Fruit fly (Drosophila melanogaster): ENCODE results near the gene Gs1.

Gene Gs1

DNA sequence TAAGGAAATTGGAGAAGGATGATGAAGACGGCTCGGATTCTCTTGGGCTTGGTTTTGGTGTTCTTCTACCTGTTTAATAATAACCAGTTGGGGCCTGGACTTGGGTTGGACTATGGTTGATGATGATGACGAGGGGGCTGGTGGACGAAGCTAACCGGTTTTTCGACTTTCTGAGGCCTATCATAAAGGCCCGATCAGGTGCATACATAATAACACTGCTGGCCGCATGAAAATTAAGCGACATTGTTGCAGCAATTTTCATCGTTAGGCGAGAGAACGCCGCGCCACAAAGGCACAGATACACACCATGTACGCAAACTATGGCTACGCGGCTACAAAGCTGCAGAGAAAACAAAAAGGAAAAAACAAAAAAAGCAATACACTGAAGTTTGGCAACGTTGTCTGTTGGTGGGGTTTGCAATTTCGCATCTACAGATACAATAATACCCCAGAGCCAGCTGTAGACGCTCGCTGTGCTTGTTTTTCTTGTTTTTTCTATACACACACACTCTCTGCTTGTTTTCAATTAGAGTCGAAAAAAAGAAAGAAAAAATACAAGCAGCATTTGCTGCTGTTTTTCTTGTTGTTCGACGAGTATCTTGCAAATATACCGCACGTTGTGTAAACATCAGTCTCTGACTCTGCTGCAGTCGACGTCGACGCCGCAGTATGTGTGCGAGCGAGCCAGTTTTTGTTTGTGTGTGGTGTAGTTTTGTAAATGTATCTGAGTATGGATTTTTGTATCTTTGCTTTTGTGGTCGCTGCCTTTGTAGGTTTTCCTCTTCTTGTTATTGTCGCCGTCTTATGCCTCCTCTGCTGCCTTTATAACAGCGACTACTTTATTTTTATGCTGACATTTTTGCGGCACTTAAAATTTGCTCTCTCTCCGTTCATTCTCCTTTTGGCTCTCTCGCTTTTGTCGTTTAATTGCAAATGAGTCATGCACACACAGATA lies 34.5 kb downstream of the Gs1 start (continued):
- TF ChIP-seq CG6163 (GFP tag; IDR thresholded peaks at IDR 0.05) = no peak
- TF ChIP-seq lz (GFP tag; optimal IDR thresholded peaks at IDR 0.05) = peak; percentile 52
- peak; percentile 95 for TF ChIP-seq spab (GFP tag; optimal IDR thresholded peaks at IDR 0.05)
- no peak for TF ChIP-seq CG31627 (GFP tag; optimal IDR thresholded peaks at IDR 0.05)
- TF ChIP-seq dsx (GFP tag; optimal IDR thresholded peaks at IDR 0.05; ENCODE audit: poor library complexity, severe bottlenecking) = peak; percentile 100
- TF ChIP-seq CG3032 (tag; optimal IDR thresholded peaks at IDR 0.05) = peak; percentile 88
- TF ChIP-seq Eip93F (GFP tag; optimal IDR thresholded peaks at IDR 0.05) = peak; percentile 82
- TF ChIP-seq achi (GFP tag; optimal IDR thresholded peaks at IDR 0.05) = peak; percentile 87
- peak; percentile 75 for TF ChIP-seq CG10631 (GFP tag; optimal IDR thresholded peaks at IDR 0.05)
- peak; percentile 98 to 99 for TF ChIP-seq ss (GFP tag; optimal IDR thresholded peaks at IDR 0.05)
- peak; percentile 69 for TF ChIP-seq Met (GFP tag; optimal IDR thresholded peaks at IDR 0.05)
- peak; percentile 43 for TF ChIP-seq Ets21C (GFP tag; optimal IDR thresholded peaks at IDR 0.05)
- peak; percentile 94 for TF ChIP-seq CG1621 (tag; optimal IDR thresholded peaks at IDR 0.05)
- peak; percentile 68 for TF ChIP-seq CG8319 (GFP tag; optimal IDR thresholded peaks at IDR 0.05)

DNA sequence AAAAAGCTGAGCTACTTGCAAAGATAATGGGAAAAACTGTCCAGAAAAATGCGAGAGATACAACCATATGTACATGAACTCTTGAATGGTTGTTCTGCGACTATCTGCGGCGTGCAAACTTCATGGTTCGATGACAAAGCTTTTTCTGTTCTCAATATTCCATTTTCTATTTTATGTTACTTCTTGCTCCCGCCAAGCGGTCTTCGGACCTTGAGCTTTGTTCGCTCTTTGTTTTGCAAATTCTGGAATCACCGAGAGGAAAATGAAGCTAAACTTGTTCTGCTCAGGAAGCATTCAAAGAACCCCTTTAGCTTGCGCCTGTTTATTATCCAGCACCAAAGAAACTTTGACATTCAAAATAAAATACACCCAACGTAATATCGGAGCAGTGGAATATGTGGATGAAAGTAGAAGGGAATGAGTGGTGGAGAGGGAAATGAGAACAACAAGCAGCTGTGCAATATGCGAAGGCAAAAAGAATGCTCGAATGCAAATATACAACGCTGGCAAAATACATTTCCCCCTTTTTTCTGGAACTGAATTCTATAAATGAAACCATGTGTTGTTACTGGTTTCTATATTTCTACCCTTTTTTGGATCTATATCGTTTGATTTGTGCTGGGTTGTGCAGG lies 36.5 kb downstream of the Gs1 start:
- TF ChIP-seq CG10669 (GFP tag; optimal IDR thresholded peaks at IDR 0.05) (peak; percentile 39), CG4318 (GFP tag; optimal IDR thresholded peaks at IDR 0.05) (no peak), CG3032 (tag; optimal IDR thresholded peaks at IDR 0.05) (no peak), net (GFP tag; optimal IDR thresholded peaks at IDR 0.05) (peak; percentile 25), Sox14 (GFP tag; optimal IDR thresholded peaks at IDR 0.05) (peak; percentile 32), acj6 (GFP tag; optimal IDR thresholded peaks at IDR 0.05) (no peak), esn (GFP tag; optimal IDR thresholded peaks at IDR 0.05) (no peak), CG6792 (GFP tag; optimal IDR thresholded peaks at IDR 0.05) (no peak), CG31627 (GFP tag; optimal IDR thresholded peaks at IDR 0.05) (no peak), eg (GFP tag; IDR thresholded peaks at IDR 0.05) (no peak), CG6276 (GFP tag; optimal IDR thresholded peaks at IDR 0.05) (peak; percentile 76), pdm3 (GFP tag; optimal IDR thresholded peaks at IDR 0.05) (no peak), CG11762 (GFP tag; optimal IDR thresholded peaks at IDR 0.05; ENCODE audit: insufficient read depth) (no peak), Smox (GFP tag; optimal IDR thresholded peaks at IDR 0.05) (no peak), fd85E (GFP tag; optimal IDR thresholded peaks at IDR 0.05) (no peak), ss (GFP tag; optimal IDR thresholded peaks at IDR 0.05) (peak; percentile 82 to 84), CG7368 (GFP tag; optimal IDR thresholded peaks at IDR 0.05) (no peak), Lpt (GFP tag; optimal IDR thresholded peaks at IDR 0.05) (no peak), Blimp-1 (GFP tag; optimal IDR thresholded peaks at IDR 0.05) (no peak), achi (GFP tag; optimal IDR thresholded peaks at IDR 0.05) (no peak), CG8119 (GFP tag; IDR thresholded peaks at IDR 0.05) (peak; percentile 35; the same call in 1 of the 3 replicates), Sox102F (GFP tag; optimal IDR thresholded peaks at IDR 0.05) (no peak), Eip75B (GFP tag; optimal IDR thresholded peaks at IDR 0.05) (no peak), Ets96B (tag; optimal IDR thresholded peaks at IDR 0.05) (no peak), lz (GFP tag; optimal IDR thresholded peaks at IDR 0.05) (no peak), OdsH (GFP tag; optimal IDR thresholded peaks at IDR 0.05) (no peak), Hr4 (GFP tag; optimal IDR thresholded peaks at IDR 0.05) (no peak), Hr38 (GFP tag; optimal IDR thresholded peaks at IDR 0.05) (no peak), Eip93F (GFP tag; optimal IDR thresholded peaks at IDR 0.05) (no peak), fkh (GFP tag; optimal IDR thresholded peaks at IDR 0.05) (no peak), Hr39 (GFP tag; optimal IDR thresholded peaks at IDR 0.05) (no peak), fd59A (GFP tag; optimal IDR thresholded peaks at IDR 0.05) (no peak), CG11294 (GFP tag; IDR thresholded peaks at IDR 0.05) (no peak), CG8319 (GFP tag; optimal IDR thresholded peaks at IDR 0.05) (no peak), CG10631 (GFP tag; optimal IDR thresholded peaks at IDR 0.05) (no peak), CG1621 (tag; optimal IDR thresholded peaks at IDR 0.05) (peak; percentile 12), svp (GFP tag) (no peak), CG3919 (GFP tag; optimal IDR thresholded peaks at IDR 0.05) (no peak), CG34406 (GFP tag; optimal IDR thresholded peaks at IDR 0.05) (no peak), spab (GFP tag; optimal IDR thresholded peaks at IDR 0.05) (peak; percentile 46), Met (GFP tag; optimal IDR thresholded peaks at IDR 0.05) (no peak), CG9139 (GFP tag; optimal IDR thresholded peaks at IDR 0.05) (peak; percentile 72)
